Worm (Caenorhabditis elegans) whole organism, mixed stage, embryonic: ENCODE data around the gene pigs-1.

Experiments used
- M03D4.4 ChIP-seq: sonication (generic microtip); optimal IDR thresholded peaks from 2 replicates; lab custom pipeline; 2017; ENCODE audit warnings: mild to moderate bottlenecking, missing genetic modification characterization, missing compliant biosample characterization
- bed-3 ChIP-seq: fragments of 200-800 bp; sonication (Bioruptor generic); optimal IDR thresholded peaks from 3 replicates; lab custom pipeline; 2018; ENCODE audit warnings: mild to moderate bottlenecking, missing genetic modification characterization, moderate library complexity, missing compliant biosample characterization
- blmp-1 ChIP-seq: fragments of 150-350 bp; optimal IDR thresholded peaks from 2 replicates; lab custom pipeline; 2014; ENCODE audit warnings: missing biosample characterization, missing genetic modification characterization
- ceh-39 ChIP-seq: fragments of 150-350 bp; optimal IDR thresholded peaks from 2 replicates; lab custom pipeline; 2014; ENCODE audit warnings: missing biosample characterization, missing genetic modification characterization
- ceh-83 ChIP-seq: fragments of 200-800 bp; sonication (Bioruptor generic); optimal IDR thresholded peaks from 2 replicates; lab custom pipeline; 2018; ENCODE audit warnings: mild to moderate bottlenecking, missing genetic modification characterization, missing compliant biosample characterization
- ces-1 ChIP-seq: fragments of 150-350 bp; optimal IDR thresholded peaks from 2 replicates; lab custom pipeline; 2014; ENCODE audit warnings: missing biosample characterization, missing genetic modification reagents, missing genetic modification characterization
- cnd-1 ChIP-seq: fragments of 200-800 bp; sonication (Bioruptor generic); optimal IDR thresholded peaks from 2 replicates; lab custom pipeline; 2018; ENCODE audit warnings: mild to moderate bottlenecking, missing genetic modification characterization, missing compliant biosample characterization
- drap-1 ChIP-seq: fragments of 200-800 bp; sonication (Bioruptor generic); optimal IDR thresholded peaks from 3 replicates; lab custom pipeline; 2018; ENCODE audit warnings: mild to moderate bottlenecking, missing genetic modification characterization, missing compliant biosample characterization
- elt-1 ChIP-seq: sonication (generic microtip); optimal IDR thresholded peaks from 2 replicates; lab custom pipeline; 2017; ENCODE audit warnings: missing genetic modification characterization, mild to moderate bottlenecking, missing compliant biosample characterization, antibody characterized with exemption, moderate library complexity, borderline replicate concordance; ENCODE audit not compliant: insufficient read depth
- elt-3 ChIP-seq: fragments of 150-350 bp; optimal IDR thresholded peaks from 2 replicates; lab custom pipeline; 2014; ENCODE audit warnings: missing biosample characterization, missing genetic modification characterization
- flh-1 ChIP-seq: fragments of 200-800 bp; sonication (Bioruptor generic); optimal IDR thresholded peaks from 2 replicates; lab custom pipeline; 2018; ENCODE audit warnings: mild to moderate bottlenecking, missing genetic modification characterization, moderate library complexity, missing compliant biosample characterization
- ham-2 ChIP-seq: fragments of 200-800 bp; sonication (Bioruptor generic); optimal IDR thresholded peaks from 2 replicates; lab custom pipeline; 2018; ENCODE audit warnings: mild to moderate bottlenecking, missing genetic modification characterization, missing compliant biosample characterization
- hlh-1 ChIP-seq: fragments of 150-350 bp; optimal IDR thresholded peaks from 2 replicates; lab custom pipeline; 2014; ENCODE audit warnings: missing biosample characterization, missing genetic modification reagents, missing genetic modification characterization
- lin-32 ChIP-seq: fragments of 200-800 bp; sonication (Bioruptor generic); optimal IDR thresholded peaks from 2 replicates; lab custom pipeline; 2018; ENCODE audit warnings: mild to moderate bottlenecking, missing genetic modification characterization, missing compliant biosample characterization
- lsy-2 ChIP-seq: fragments of 150-350 bp; optimal IDR thresholded peaks from 2 replicates; lab custom pipeline; 2014; ENCODE audit warnings: missing biosample characterization, missing genetic modification characterization
- mab-5 ChIP-seq: fragments of 150-350 bp; optimal IDR thresholded peaks from 2 replicates; lab custom pipeline; 2014; ENCODE audit warnings: missing biosample characterization, missing genetic modification characterization
- mep-1 ChIP-seq: fragments of 150-350 bp; optimal IDR thresholded peaks from 2 replicates; lab custom pipeline; 2017; ENCODE audit warnings: missing biosample characterization, missing genetic modification reagents, missing genetic modification characterization, inconsistent platforms
- nhr-12 ChIP-seq: fragments of 150-350 bp; optimal IDR thresholded peaks from 2 replicates; lab custom pipeline; 2014; ENCODE audit warnings: missing biosample characterization, missing genetic modification characterization
- nhr-2 ChIP-seq: fragments of 150-350 bp; optimal IDR thresholded peaks from 2 replicates; lab custom pipeline; 2014; ENCODE audit warnings: missing biosample characterization, missing genetic modification characterization
- nhr-237 ChIP-seq: fragments of 150-350 bp; optimal IDR thresholded peaks from 2 replicates; lab custom pipeline; 2014; ENCODE audit warnings: missing biosample characterization, missing genetic modification characterization
- nhr-28 ChIP-seq: fragments of 150-350 bp; optimal IDR thresholded peaks from 2 replicates; lab custom pipeline; 2014; ENCODE audit warnings: missing biosample characterization, missing genetic modification characterization
- nhr-76 ChIP-seq: sonication (generic microtip); optimal IDR thresholded peaks from 2 replicates; lab custom pipeline; 2017; ENCODE audit warnings: missing biosample characterization, missing genetic modification characterization
- pha-4 ChIP-seq: fragments of 150-350 bp; optimal IDR thresholded peaks from 2 replicates; lab custom pipeline; 2018; ENCODE audit warnings: missing biosample characterization, missing genetic modification reagents, missing genetic modification characterization
- sem-2 ChIP-seq: fragments of 200-800 bp; sonication (Bioruptor generic); optimal IDR thresholded peaks from 2 replicates; lab custom pipeline; 2018; ENCODE audit warnings: mild to moderate bottlenecking, missing genetic modification characterization, missing compliant biosample characterization
- snpc-4 ChIP-seq: fragments of 150-350 bp; optimal IDR thresholded peaks from 2 replicates; lab custom pipeline; 2014; ENCODE audit warnings: missing biosample characterization, missing genetic modification characterization
- sptf-1 ChIP-seq: sonication (generic microtip); optimal IDR thresholded peaks from 2 replicates; lab custom pipeline; 2017; ENCODE audit warnings: mild to moderate bottlenecking, missing genetic modification characterization, moderate library complexity, missing compliant biosample characterization
- unc-120 ChIP-seq: sonication (generic microtip); optimal IDR thresholded peaks from 2 replicates; lab custom pipeline; 2017; ENCODE audit warnings: missing genetic modification characterization, missing compliant biosample characterization; ENCODE audit not compliant: poor library complexity, severe bottlenecking
- unc-39 ChIP-seq: fragments of 150-350 bp; optimal IDR thresholded peaks from 2 replicates; lab custom pipeline; 2014; ENCODE audit warnings: missing biosample characterization, missing genetic modification characterization
- zip-8 ChIP-seq: fragments of 150-350 bp; optimal IDR thresholded peaks from 2 replicates; lab custom pipeline; 2014; ENCODE audit warnings: missing biosample characterization, missing genetic modification characterization
- ztf-11 ChIP-seq: fragments of 150-350 bp; optimal IDR thresholded peaks from 2 replicates; lab custom pipeline; 2014; ENCODE audit warnings: missing biosample characterization, missing genetic modification characterization

The pigs-1 gene

ce11 chrIV:10150552-10151004 is 1.7 kb upstream of the pigs-1 start, which contains the start of gene tsp-12:
TSS of gene tsp-12 (minus strand) at chrIV:10150602.
- TF ChIP-seq hlh-1 (tag; lab: Kevin White, UChicago), result no peak
- no peak for TF ChIP-seq blmp-1 (tag; lab: Kevin White, UChicago)
- no peak for TF ChIP-seq drap-1
- no peak for TF ChIP-seq nhr-76
- TF ChIP-seq sptf-1 (tag; lab: Kevin White, UChicago), result peak; percentile 27
- TF ChIP-seq cnd-1 (tag; lab: Kevin White, UChicago), result no peak
- TF ChIP-seq ces-1 (GFP tag; lab: Kevin White, UChicago), result peak; percentile 83
- TF ChIP-seq ceh-83 (GFP tag; lab: Kevin White, UChicago), result no peak

ce11 chrIV:10146885-10147284 is 2.0 kb downstream of the pigs-1 start, which contains the start of gene T14G10.8:
TSS of gene T14G10.8 (minus strand) at chrIV:10146985.
- TF ChIP-seq ces-1 (GFP tag; lab: Kevin White, UChicago) (no peak), M03D4.4 (tag; lab: Kevin White, UChicago) (no peak), zip-8 (no peak), mep-1 (tag; lab: Kevin White, UChicago) (no peak), snpc-4 (tag; lab: Kevin White, UChicago) (no peak), nhr-2 (no peak), hlh-1 (tag; lab: Kevin White, UChicago) (no peak), cnd-1 (tag; lab: Kevin White, UChicago) (no peak), sem-2 (GFP tag; lab: Kevin White, UChicago) (no peak), nhr-76 (no peak), unc-39 (no peak), ceh-83 (GFP tag; lab: Kevin White, UChicago) (no peak), unc-120 (no peak), mab-5 (tag; lab: Kevin White, UChicago) (no peak), ceh-39 (tag; lab: Kevin White, UChicago) (no peak), bed-3 (GFP tag; lab: Kevin White, UChicago) (no peak)

ce11 chrIV:10144909-10145308 is 3.9 kb downstream of the pigs-1 start:
- TF ChIP-seq nhr-2 (no peak), mep-1 (tag; lab: Kevin White, UChicago) (no peak), ceh-83 (GFP tag; lab: Kevin White, UChicago) (no peak), nhr-12 (tag; lab: Kevin White, UChicago) (no peak), lsy-2 (tag; lab: Kevin White, UChicago) (no peak), nhr-28 (no peak), unc-120 (no peak), nhr-237 (tag; lab: Kevin White, UChicago) (no peak), ham-2 (no peak), ztf-11 (tag; lab: Kevin White, UChicago) (no peak), drap-1 (no peak)
- TF ChIP-seq, all 35 proteins: peak for 0

DNA sequence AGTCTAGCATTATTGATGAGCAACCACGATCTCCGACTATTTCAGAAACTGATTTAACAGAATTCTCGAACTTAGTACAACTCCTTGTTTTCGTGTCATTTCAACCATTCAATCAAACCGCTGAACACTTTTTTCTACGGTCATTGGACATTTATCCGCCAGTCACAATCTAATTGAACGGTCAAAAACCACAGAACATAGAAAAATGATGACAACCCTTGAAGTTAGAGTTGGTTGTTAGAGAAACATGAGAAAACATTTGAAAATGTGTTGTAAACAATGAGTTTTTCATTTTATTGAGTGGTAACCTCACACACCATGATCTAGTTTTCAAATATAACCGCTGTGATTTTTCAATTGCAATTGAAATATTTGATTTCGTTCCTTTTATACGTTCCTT is 4.4 kb downstream of the pigs-1 start:
- TF ChIP-seq M03D4.4 (tag; lab: Kevin White, UChicago), result no peak
- no peak for TF ChIP-seq unc-39
- TF ChIP-seq cnd-1 (tag; lab: Kevin White, UChicago), result no peak
- TF ChIP-seq mab-5 (tag; lab: Kevin White, UChicago), result no peak
- no peak for TF ChIP-seq sem-2 (GFP tag; lab: Kevin White, UChicago)
- TF ChIP-seq elt-3 (tag; lab: Kevin White, UChicago), result no peak
- no peak for TF ChIP-seq bed-3 (GFP tag; lab: Kevin White, UChicago)
- no peak for TF ChIP-seq pha-4 (tag; lab: Kevin White, UChicago)
- TF ChIP-seq mep-1 (tag; lab: Kevin White, UChicago), result no peak
- TF ChIP-seq flh-1 (GFP tag; lab: Kevin White, UChicago), result no peak
- TF ChIP-seq, all 35 proteins: peak for 0

DNA sequence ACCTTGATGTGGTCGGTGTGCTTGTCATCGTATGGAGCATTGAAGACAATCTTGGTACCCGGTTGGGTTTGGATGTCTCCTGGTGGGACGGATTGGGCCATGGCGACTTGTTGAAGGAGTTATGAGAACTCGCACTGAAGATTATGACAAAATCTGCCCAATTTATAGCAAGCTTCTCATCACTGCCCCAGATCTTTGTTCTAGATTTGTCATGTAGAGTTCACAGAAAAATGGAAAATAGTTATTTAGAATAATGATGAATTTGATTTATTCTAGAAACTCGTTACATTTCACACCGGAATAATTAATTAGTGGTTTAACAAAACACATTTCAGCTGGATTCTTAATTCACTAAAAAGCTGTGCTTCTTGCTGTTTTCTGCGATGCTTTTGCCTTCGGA is 5.2 kb downstream of the pigs-1 start, which contains the start of gene msp-38:
Gene msp-38, minus strand, starts transcription at position 101 of the 400 bp plus-strand sequence.
- TF ChIP-seq nhr-76 (no peak), ceh-83 (GFP tag; lab: Kevin White, UChicago) (no peak), elt-3 (tag; lab: Kevin White, UChicago) (no peak)

- TF ChIP-seq nhr-2 (no peak), nhr-76 (no peak), lin-32 (GFP tag; lab: Kevin White, UChicago) (no peak), nhr-28 (no peak), elt-1 (no peak), blmp-1 (tag; lab: Kevin White, UChicago) (no peak), drap-1 (no peak)
Observed at ce11 chrIV:10141930-10142505, 6.8 kb downstream of the pigs-1 start, which contains the start of the genes gst-2, gst-4 and dhs-12. TSS of gene gst-2 (minus strand) at chrIV:10142061. TSS of gene gst-4 (plus strand) at chrIV:10142225. TSS of gene dhs-12 (plus strand) at chrIV:10142455.
